Fruit fly (Drosophila melanogaster) whole organism: ENCODE data around the gene Acyp2.

Experiments used
- CG8478 ChIP-seq: fragments of >200 bp; optimal IDR thresholded peaks from 2 replicates; lab custom pipeline; 2018; ENCODE audit warnings: inconsistent platforms
- Dll ChIP-seq: fragments of >200 bp; optimal IDR thresholded peaks from 2 replicates; lab custom pipeline; 2017
- EcR ChIP-seq, 2 experiments: fragments of >200 bp; optimal IDR thresholded peaks; 2 replicates each; lab custom pipeline; 2017; ENCODE audit warnings: missing biosample characterization in 2 of 2, missing genetic modification characterization in 2 of 2, missing genetic modification reagents in 2 of 2
- pan ChIP-seq: fragments of >200 bp; optimal IDR thresholded peaks from 2 replicates; lab custom pipeline; 2017
- psq ChIP-seq: fragments of >200 bp; optimal IDR thresholded peaks from 2 replicates; lab custom pipeline; 2017
- usp ChIP-seq: fragments of >200 bp; optimal IDR thresholded peaks from 2 replicates; lab custom pipeline; 2017; ENCODE audit warnings: missing biosample characterization, missing genetic modification characterization, mixed read lengths

Gene Acyp2

dm6 chr3R:15793372-15793802, 899 bp downstream of the Acyp2 start, which contains the start of gene nsl1:
Gene nsl1, plus strand, starts transcription at chr3R:15793782.
- TF ChIP-seq CG8478 (lab: Kevin White, UChicago) (peak; percentile 75), pan (lab: Kevin White, UChicago) (no peak)

DNA sequence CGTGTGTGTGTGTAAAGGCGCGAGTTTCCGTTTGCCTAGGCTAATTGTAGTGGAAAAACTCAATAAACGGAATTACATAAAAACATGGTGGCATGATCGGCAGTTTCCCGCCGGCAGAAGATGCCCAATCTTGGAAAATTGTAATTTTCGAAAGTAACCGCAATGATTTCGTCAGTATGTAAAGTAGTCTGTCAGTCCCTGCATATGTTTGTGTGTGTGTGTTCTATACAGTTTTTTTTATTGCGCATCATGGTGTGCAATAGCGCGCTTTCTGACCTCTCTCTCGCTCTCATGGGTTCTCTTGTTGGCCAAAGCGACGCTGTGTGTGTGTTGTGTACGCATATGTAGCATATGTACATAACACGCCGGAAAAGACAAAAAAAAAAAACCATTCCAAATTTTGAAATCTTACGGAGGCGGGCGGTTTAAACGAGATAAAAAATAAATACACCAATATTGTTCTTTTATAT, 1.8 kb downstream of the Acyp2 start:
- peak; percentile 91 for TF ChIP-seq CG8478 (lab: Kevin White, UChicago)
- TF ChIP-seq pan (lab: Kevin White, UChicago) = no peak
- no peak for TF ChIP-seq Dll (lab: Kevin White, UChicago)

DNA sequence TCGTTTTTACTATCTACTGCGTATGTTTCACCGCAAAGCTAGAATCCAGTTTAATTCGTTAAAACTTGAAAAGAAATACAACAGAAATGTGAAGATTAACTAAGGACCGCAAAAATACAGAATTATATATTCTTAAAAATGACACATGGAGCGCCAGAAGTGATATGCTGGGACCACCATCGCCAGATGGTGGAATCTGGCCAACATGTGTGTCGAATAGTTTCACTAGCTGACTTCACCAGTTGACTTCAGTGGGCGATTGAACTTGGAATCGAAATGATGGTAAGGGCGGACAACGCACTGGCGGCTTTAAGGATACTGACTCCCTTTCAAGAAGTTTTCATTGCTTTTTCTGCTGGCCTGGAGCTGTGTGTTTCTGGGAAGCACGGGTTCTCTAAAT, 9.5 kb downstream of the Acyp2 start, which contains the start of gene CG9593:
TSS of gene CG9593 (plus strand) at position 270 of the 400 bp plus-strand sequence.
- TF ChIP-seq usp (GFP tag; lab: Kevin White, UChicago) (no peak), EcR (GFP tag; optimal IDR thresholded peaks at IDR 0.05; lab: Kevin White, UChicago) (no peak), pan (lab: Kevin White, UChicago) (no peak), CG8478 (lab: Kevin White, UChicago) (no peak), Dll (lab: Kevin White, UChicago) (no peak)

- TF ChIP-seq psq (lab: Kevin White, UChicago) = no peak
- no peak for TF ChIP-seq pan (lab: Kevin White, UChicago)
Measured at dm6 chr3R:15803502-15804461, 11.3 kb downstream of the Acyp2 start, which contains the start of gene alpha-Man-IIb. Gene alpha-Man-IIb, plus strand, starts transcription at chr3R:15804248.

DNA sequence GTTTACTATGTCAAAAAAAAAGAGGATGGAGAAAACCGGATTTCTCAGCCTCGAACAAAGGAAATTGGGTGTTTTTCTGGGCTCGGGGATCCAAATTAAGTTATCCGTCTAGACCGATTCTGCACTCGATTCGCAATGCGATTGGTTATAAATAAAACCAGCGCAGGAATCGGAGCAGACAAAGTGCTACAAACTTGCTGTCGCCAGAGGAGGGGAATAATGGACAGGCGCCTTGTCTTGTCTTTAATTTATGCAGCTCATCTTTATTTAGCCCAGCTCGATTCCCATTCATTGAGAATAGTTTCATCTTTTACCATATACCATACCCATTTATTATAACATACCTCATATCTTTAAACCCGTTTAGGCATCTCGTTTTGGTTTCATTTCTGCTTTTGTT, 12.2 kb downstream of the Acyp2 start:
- TF ChIP-seq EcR (GFP tag; optimal IDR thresholded peaks at IDR 0.05; lab: Kevin White, UChicago) (no peak), pan (lab: Kevin White, UChicago) (no peak), usp (GFP tag; lab: Kevin White, UChicago) (no peak), CG8478 (lab: Kevin White, UChicago) (no peak), Dll (lab: Kevin White, UChicago) (no peak), psq (lab: Kevin White, UChicago) (no peak)

- TF ChIP-seq Dll (lab: Kevin White, UChicago) (no peak), usp (GFP tag; lab: Kevin White, UChicago) (no peak), psq (lab: Kevin White, UChicago) (no peak), EcR (GFP tag; optimal IDR thresholded peaks at IDR 0.05; lab: Kevin White, UChicago) (no peak), CG8478 (lab: Kevin White, UChicago) (no peak), pan (lab: Kevin White, UChicago) (no peak)
Measured at dm6 chr3R:15806341-15806740, 13.9 kb downstream of the Acyp2 start.

- TF ChIP-seq EcR (GFP tag; optimal IDR thresholded peaks at IDR 0.05; lab: Kevin White, UChicago) (no peak), Dll (lab: Kevin White, UChicago) (no peak), CG8478 (lab: Kevin White, UChicago) (no peak), psq (lab: Kevin White, UChicago) (no peak), usp (GFP tag; lab: Kevin White, UChicago) (no peak), pan (lab: Kevin White, UChicago) (no peak)
Measured at dm6 chr3R:15807306-15807705, 14.8 kb downstream of the Acyp2 start.

- TF ChIP-seq EcR (GFP tag; optimal IDR thresholded peaks at IDR 0.05; lab: Kevin White, UChicago) (no peak), Dll (lab: Kevin White, UChicago) (no peak), psq (lab: Kevin White, UChicago) (no peak), CG8478 (lab: Kevin White, UChicago) (no peak), pan (lab: Kevin White, UChicago) (no peak), usp (GFP tag; lab: Kevin White, UChicago) (no peak)
Measured at dm6 chr3R:15807877-15808381, 15.4 kb downstream of the Acyp2 start.

DNA sequence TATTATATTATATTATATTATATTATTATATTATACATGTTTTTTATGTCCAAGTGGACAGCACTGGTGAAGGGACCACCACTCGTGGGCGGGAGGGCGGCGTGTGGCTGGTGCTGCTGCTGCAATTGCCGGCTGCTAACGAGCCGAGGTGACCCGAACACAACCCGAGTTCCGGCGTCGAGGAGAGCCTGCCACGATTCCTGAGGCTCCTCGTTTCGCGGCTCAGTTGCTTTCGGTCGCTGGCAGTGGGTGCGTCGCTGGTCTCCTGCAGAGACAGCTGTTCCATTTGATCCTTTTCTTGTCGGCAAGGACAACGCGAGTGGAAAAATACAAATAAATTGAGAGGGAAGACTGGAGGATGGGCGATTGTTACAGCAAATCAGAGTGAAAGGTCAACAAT, 17.9 kb downstream of the Acyp2 start:
- TF ChIP-seq CG8478 (lab: Kevin White, UChicago) (no peak), usp (GFP tag; lab: Kevin White, UChicago) (no peak), psq (lab: Kevin White, UChicago) (no peak), Dll (lab: Kevin White, UChicago) (no peak), EcR (GFP tag; optimal IDR thresholded peaks at IDR 0.05; lab: Kevin White, UChicago) (no peak), pan (lab: Kevin White, UChicago) (no peak)

dm6 chr3R:15814150-15814549, 21.7 kb downstream of the Acyp2 start:
- no peak for TF ChIP-seq EcR (GFP tag; optimal IDR thresholded peaks at IDR 0.05; lab: Kevin White, UChicago)
- TF ChIP-seq usp (GFP tag; lab: Kevin White, UChicago) = no peak
- no peak for TF ChIP-seq pan (lab: Kevin White, UChicago)
- TF ChIP-seq psq (lab: Kevin White, UChicago) = no peak
- TF ChIP-seq Dll (lab: Kevin White, UChicago) = no peak
- no peak for TF ChIP-seq CG8478 (lab: Kevin White, UChicago)

DNA sequence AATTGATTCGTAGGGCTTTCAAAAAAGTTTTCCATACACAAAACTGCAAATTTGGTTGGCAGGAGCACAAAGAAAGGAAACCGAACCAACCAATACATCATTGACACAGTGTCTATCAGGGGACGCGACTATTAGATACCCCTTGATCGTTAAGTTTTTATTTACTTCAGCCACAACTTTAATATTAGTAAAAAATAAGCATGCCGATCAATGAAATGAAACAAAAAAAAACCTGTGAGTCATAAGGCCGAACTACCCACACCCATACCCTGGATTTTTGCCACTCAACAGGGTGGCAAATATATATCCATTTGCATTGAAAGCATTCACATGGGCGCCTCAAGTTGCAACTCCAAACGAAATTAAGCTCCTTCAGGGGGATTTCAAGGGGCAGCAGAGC, 23.8 kb downstream of the Acyp2 start:
- TF ChIP-seq CG8478 (lab: Kevin White, UChicago) (no peak), pan (lab: Kevin White, UChicago) (peak; percentile 13)
